Worm (Caenorhabditis elegans) whole organism, L4/young adult: ENCODE data around the gene str-102.

ENCODE experiments used
- W03F9.2 ChIP-seq: fragments of 150-350 bp; optimal IDR thresholded peaks from 2 replicates; lab custom pipeline; 2014; ENCODE audit warnings: missing biosample characterization, missing genetic modification characterization
- dao-5 ChIP-seq: sonication (generic microtip); optimal IDR thresholded peaks from 2 replicates; lab custom pipeline; 2016; ENCODE audit warnings: missing genotype, missing genetic modification characterization, moderate library complexity, missing compliant biosample characterization
- him-1 ChIP-seq: sonication (generic microtip); optimal IDR thresholded peaks from 2 replicates; lab custom pipeline; 2016; ENCODE audit warnings: missing genotype, missing genetic modification reagents, missing genetic modification characterization, missing compliant biosample characterization

The str-102 gene

ce11 chrV:15377903-15378302 is 6.9 kb upstream of the str-102 start, which contains the start of gene srh-122:
srh-122 (minus strand) TSS chrV:15378003.
- TF ChIP-seq W03F9.2 (tag; lab: Kevin White, UChicago) (no peak), him-1 (tag; lab: Kevin White, UChicago) (no peak), dao-5 (tag; lab: Kevin White, UChicago) (no peak)

DNA sequence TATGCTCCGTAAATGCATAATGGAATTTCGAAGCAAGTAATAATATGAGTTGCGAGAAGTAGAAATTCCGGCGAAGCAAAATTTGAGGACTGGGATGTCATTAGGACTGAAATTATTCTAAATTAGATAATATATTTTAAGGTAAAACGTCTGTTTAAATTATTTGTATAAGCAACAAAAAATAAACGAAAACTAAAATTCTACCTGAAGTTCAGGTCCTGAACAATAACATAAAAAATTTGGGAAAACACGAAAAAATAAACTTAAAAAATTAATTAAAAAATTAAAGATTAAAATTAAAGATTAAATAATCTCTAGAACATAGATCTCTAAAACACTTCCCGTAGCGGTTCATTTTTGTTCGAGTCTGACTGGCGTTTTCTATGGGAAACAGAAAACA is 5.0 kb upstream of the str-102 start, which contains the start of gene srh-251:
Gene srh-251, minus strand, starts transcription at position 101 of the 400 bp plus-strand sequence.
- TF ChIP-seq him-1 (tag; lab: Kevin White, UChicago): no peak
- no peak for TF ChIP-seq dao-5 (tag; lab: Kevin White, UChicago)
- no peak for TF ChIP-seq W03F9.2 (tag; lab: Kevin White, UChicago)

DNA sequence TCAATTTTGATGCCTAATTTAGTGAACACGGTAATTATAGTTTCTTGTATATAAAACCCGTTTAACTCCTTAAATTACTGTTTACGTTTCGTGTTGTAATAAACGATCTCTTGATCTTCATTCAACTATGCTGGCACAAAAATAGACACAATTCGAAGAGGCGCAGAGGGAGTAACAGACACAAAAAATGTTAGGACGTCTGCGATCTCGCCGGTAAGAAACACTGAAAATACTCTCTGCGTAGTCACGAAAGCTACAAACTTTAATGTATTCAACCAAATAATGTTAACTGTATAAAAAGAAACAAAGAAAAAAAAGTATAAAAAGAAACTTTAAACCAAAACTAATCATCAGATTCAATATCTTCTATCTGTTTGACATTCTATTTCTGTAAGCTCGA is 4.0 kb upstream of the str-102 start, which contains the start of gene dhs-23:
Gene dhs-23, plus strand, starts transcription at position 363 of the 400 bp plus-strand sequence.
- TF ChIP-seq him-1 (tag; lab: Kevin White, UChicago) (no peak), dao-5 (tag; lab: Kevin White, UChicago) (no peak), W03F9.2 (tag; lab: Kevin White, UChicago) (no peak)

DNA sequence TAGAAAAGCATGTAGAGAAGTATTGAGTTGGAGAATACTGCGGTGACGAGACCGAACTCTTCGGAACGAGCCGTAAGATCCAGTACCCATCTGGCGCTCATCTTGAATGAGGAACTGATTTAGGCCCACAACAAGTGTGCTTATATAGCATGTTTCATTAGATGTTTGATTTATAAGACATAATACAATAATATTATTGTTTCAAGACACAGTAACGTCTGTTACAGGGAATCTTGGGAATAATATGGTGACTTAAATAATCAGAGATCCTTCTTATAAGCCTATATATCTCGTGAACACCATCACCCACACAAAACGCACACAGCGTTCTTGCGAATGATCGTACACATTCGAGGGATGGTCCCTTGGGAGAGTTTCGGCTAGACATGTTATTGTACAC is 1.1 kb upstream of the str-102 start, which contains the start of gene str-88:
Gene str-88, minus strand, starts transcription at position 101 of the 400 bp plus-strand sequence.
- TF ChIP-seq W03F9.2 (tag; lab: Kevin White, UChicago): no peak
- TF ChIP-seq him-1 (tag; lab: Kevin White, UChicago): no peak
- no peak for TF ChIP-seq dao-5 (tag; lab: Kevin White, UChicago)

DNA sequence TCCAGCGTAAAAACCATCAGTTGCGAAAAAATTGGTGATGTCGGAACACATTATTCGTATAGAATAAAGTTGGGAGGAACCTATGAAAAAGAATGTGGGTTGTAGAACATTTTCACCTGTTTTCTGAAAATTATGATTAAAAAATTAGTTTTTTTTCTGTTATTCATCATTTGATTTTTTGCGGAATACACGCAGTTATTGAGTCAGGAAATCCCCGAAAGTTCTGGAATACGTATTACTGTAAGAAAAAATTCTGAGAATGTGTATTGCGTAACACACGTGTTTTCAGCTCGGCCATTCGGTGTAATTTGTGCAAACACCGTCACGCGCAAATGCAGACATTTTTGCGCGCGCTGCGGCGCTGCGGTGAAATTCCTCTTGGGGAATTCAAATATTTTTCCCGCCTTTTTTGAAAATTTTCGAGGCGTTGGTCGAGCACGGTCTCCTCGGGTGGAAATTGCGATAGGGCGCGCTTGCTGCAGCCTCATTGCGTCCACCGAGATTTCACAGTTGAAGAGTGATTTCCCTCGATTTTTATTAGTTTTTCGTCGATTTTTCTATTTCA is 4.1 kb downstream of the str-102 start, which contains the start of gene srh-170:
Gene srh-170, minus strand, starts transcription at position 51 of the 565 bp plus-strand sequence.
- no peak for TF ChIP-seq W03F9.2 (tag; lab: Kevin White, UChicago)
- TF ChIP-seq him-1 (tag; lab: Kevin White, UChicago): no peak
- no peak for TF ChIP-seq dao-5 (tag; lab: Kevin White, UChicago)

- TF ChIP-seq dao-5 (tag; lab: Kevin White, UChicago) (no peak), W03F9.2 (tag; lab: Kevin White, UChicago) (no peak)
Measured at ce11 chrV:15392064-15392463, 7.2 kb downstream of the str-102 start.

- no peak for TF ChIP-seq W03F9.2 (tag; lab: Kevin White, UChicago)
- no peak for TF ChIP-seq dao-5 (tag; lab: Kevin White, UChicago)
- TF ChIP-seq him-1 (tag; lab: Kevin White, UChicago): no peak
Measured at ce11 chrV:15394906-15395305, 10.1 kb downstream of the str-102 start, which contains the start of gene T06E6.1. T06E6.1 (minus strand) TSS chrV:15394961.

DNA sequence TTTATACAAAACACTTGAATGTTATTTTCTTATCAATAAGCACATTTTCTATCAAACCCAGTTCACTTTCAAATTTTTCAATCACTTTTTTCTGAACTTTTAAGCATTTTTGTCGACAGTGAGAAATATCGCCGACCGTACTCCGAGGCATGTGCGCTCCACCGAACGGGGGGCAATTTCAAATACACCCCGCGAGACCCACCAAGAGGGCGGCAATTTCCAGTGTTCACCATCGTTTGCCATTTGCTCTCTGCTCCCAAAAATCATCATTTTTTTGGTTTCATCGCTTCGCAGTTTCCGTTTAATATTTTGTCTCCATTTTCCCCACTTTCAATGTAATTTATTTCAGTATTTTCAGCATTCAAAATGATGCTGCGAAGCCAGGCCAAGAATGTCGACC is 10.5 kb downstream of the str-102 start, which contains the start of gene cyb-3:
Gene cyb-3, plus strand, starts transcription at position 350 of the 400 bp plus-strand sequence.
- TF ChIP-seq him-1 (tag; lab: Kevin White, UChicago) (no peak), dao-5 (tag; lab: Kevin White, UChicago) (no peak), W03F9.2 (tag; lab: Kevin White, UChicago) (no peak)

DNA sequence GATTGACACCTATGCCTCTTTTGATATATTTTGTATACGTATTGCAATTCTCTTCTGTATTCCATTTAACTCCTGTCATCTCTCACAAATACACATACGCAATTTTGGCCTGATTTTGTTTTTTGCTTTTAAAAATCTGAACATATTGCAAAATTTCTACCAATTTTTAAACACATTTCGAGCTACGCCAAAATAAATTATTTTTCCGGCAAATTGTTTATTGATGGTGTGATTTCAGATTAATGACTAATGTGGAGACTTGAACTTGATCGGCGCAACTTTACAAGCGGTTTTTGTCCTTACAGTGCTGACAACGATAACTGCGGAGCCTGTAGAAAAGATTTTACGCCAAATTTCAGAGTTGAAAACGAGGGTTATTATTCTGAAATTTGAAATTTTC is 12.3 kb downstream of the str-102 start:
- TF ChIP-seq him-1 (tag; lab: Kevin White, UChicago): no peak
- TF ChIP-seq W03F9.2 (tag; lab: Kevin White, UChicago): no peak
- no peak for TF ChIP-seq dao-5 (tag; lab: Kevin White, UChicago)

DNA sequence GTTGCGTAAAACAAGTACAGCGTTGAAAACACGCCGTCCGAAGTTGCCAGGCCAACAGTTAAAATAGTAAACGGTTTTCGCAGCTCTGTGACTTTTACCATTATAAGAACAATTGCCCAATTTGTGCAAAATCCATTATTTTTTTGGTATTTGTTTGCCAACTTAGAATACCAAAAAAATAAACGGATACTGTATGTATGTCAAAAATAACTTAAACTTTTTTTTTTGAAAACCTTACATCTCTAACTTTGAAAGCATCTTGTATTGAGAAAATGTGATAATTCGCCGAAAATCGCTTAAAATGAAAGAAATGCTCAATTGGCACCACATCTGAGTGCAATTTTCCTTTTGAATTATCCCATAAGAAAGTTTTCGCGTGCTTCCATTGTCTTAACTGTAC is 13.9 kb downstream of the str-102 start, which contains the start of gene fbxa-199:
Gene fbxa-199, minus strand, starts transcription at position 101 of the 400 bp plus-strand sequence.
- TF ChIP-seq W03F9.2 (tag; lab: Kevin White, UChicago) (no peak), him-1 (tag; lab: Kevin White, UChicago) (no peak), dao-5 (tag; lab: Kevin White, UChicago) (no peak)

DNA sequence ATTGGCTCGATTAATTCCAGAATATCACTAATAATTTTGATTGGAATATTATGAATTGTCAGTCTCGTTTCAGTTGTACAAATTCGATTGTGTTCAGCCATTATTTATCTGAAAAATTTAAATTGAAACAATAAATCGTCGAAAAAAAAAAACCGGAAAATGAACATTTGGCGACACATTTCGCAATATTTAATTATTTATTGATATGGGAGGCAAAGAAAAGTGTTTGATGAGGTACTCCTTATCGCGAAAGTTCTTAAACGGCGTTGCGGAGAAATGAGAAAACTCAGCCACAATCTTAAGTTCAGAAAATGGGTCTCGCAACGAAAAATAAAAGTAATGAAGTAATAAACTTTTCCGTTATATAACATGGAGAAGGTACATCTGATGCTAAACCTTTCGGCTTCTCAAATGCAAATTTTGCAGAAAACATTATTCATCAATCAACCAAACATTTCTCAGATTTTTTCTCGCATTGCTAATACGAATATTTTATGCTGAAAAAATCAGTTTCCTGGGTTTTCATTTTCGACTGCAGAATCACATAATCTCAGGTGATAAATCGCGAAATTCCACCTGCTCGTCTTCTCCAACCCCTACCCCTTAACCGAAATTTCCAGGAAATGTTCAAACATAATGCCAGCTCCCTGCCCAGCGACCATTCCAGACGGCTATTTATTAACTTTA is 15.0 kb downstream of the str-102 start, which contains the start of the genes T06E6.15 and sri-7:
Gene T06E6.15, minus strand, starts transcription at position 101 of the 687 bp plus-strand sequence.
Gene sri-7, plus strand, starts transcription at position 637 of the 687 bp plus-strand sequence.
- TF ChIP-seq him-1 (tag; lab: Kevin White, UChicago) (no peak), dao-5 (tag; lab: Kevin White, UChicago) (no peak)

ce11 chrV:15401856-15402314 is 17.1 kb downstream of the str-102 start, which contains the start of gene fbxa-135:
fbxa-135 (plus strand) TSS chrV:15402264.
- TF ChIP-seq him-1 (tag; lab: Kevin White, UChicago): no peak
- TF ChIP-seq W03F9.2 (tag; lab: Kevin White, UChicago): no peak
- TF ChIP-seq dao-5 (tag; lab: Kevin White, UChicago): no peak

DNA sequence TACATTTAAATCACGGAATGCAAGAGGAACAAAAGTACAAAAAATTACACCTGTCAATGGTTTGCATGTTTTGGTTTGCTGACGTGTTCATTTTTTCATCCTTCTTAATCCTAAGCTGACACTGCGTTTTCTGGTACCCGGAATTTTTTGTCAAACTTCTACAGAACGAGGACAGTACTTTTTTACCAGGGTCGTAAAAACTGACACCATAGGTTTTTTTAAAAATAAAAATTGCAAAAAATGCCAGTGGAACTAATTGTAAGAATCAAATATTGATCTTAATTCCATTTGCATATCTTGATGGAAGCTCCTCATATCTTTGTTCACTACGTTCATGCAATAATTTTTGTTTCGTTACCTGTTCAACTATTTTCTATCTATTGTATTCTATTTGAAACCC is 20.0 kb downstream of the str-102 start, which contains the start of gene srh-258:
Gene srh-258, plus strand, starts transcription at position 301 of the 400 bp plus-strand sequence.
- TF ChIP-seq him-1 (tag; lab: Kevin White, UChicago) (no peak), W03F9.2 (tag; lab: Kevin White, UChicago) (no peak), dao-5 (tag; lab: Kevin White, UChicago) (no peak)
